Fruit fly (Drosophila melanogaster): ENCODE measurements around the gene Cbp80.

- no peak for TF ChIP-seq CTCF (optimal IDR thresholded peaks at IDR 0.05)
- no peak for TF ChIP-seq CG8478 (optimal IDR thresholded peaks at IDR 0.05)
These were observed at the start of gene Cbp80, which contains the start of gene Torsin for dm6 chrX:4649751-4650150.

Data from S2 (cell line).